Fruit fly (Drosophila melanogaster) whole organism, embryonic: ENCODE data around the gene CG6961.

ENCODE experiments used
- Aef1 ChIP-seq: fragments of 200-800 bp; sonication (Bioruptor generic); IDR thresholded peaks from 3 replicates; pipeline ENCODE4 v1.3.6; 2022; ENCODE audit warnings: missing biosample characterization, missing genetic modification characterization
- CG10147 ChIP-seq: fragments of 200-800 bp; sonication (Bioruptor generic); optimal IDR thresholded peaks from 2 replicates; lab custom pipeline; 2019; ENCODE audit warnings: missing biosample characterization, mild to moderate bottlenecking, missing genetic modification characterization, moderate library complexity
- CG10274 ChIP-seq: fragments of 200-800 bp; sonication (Bioruptor generic); optimal IDR thresholded peaks from 3 replicates; lab custom pipeline; 2017; ENCODE audit warnings: missing biosample characterization, mild to moderate bottlenecking, missing genetic modification characterization
- CG8478 ChIP-seq: fragments of >200 bp; optimal IDR thresholded peaks from 2 replicates; lab custom pipeline; 2018
- CTCF ChIP-seq: fragments of 200-800 bp; sonication (Bioruptor generic); optimal IDR thresholded peaks from 2 replicates; lab custom pipeline; 2017; ENCODE audit warnings: missing biosample characterization, mild to moderate bottlenecking, missing genetic modification characterization, moderate library complexity
- eve ChIP-seq, 2 experiments: fragments of >200 bp; optimal IDR thresholded peaks; 2 replicates each; lab custom pipeline; 2017; ENCODE audit warnings: missing biosample characterization in 2 of 2, missing genetic modification characterization in 2 of 2
- her ChIP-seq: fragments of 200-800 bp; sonication (Bioruptor generic); optimal IDR thresholded peaks from 2 replicates; lab custom pipeline; 2016; ENCODE audit warnings: missing biosample characterization, missing genetic modification characterization
- ind ChIP-seq: fragments of 200-800 bp; sonication (Bioruptor generic); optimal IDR thresholded peaks from 3 replicates; lab custom pipeline; 2016; ENCODE audit warnings: missing biosample characterization, missing genetic modification characterization

DNA sequence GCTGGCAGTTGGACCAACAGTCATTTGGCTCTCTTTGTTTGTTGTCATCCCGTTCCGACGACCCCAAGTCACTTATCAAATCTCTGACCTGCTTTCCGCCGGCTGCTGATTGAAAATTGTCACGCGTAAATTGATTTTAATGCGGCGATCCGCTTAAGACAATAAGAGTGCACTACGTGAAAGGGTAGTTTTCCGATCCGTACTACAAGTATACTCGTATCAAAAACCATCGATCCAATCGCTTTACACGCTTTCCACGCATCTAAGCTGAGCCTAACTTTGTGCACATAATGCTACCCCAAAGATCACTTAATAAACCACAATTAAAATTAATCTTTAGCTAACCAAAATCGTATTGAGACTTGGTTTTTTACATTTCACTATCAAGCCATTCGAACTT is 8.3 kb downstream of the CG6961 start:
- TF ChIP-seq eve (GFP tag; optimal IDR thresholded peaks at IDR 0.05; lab: Kevin White, UChicago) (no peak), CTCF (no peak), her (GFP tag; lab: Kevin White, UChicago) (no peak), ind (GFP tag; lab: Kevin White, UChicago) (no peak), CG8478 (lab: Kevin White, UChicago) (no peak), CG10274 (no peak), Aef1 (GFP tag; lab: Robert Waterston, UW) (no peak), CG10147 (no peak)
